Worm (Caenorhabditis elegans): ENCODE results near the gene sqv-7.

ce11 chrII:6965573-6965972 is 46.9 kb downstream of the sqv-7 start, which contains the start of gene tra-2:
- TF ChIP-seq pha-4 (tag; optimal IDR thresholded peaks at IDR 0.05) (no peak), unc-55 (GFP tag; optimal IDR thresholded peaks at IDR 0.05) (no peak), hlh-13 (GFP tag; optimal IDR thresholded peaks at IDR 0.05) (no peak), tbx-2 (tag; optimal IDR thresholded peaks at IDR 0.05) (no peak), nhr-11 (tag; optimal IDR thresholded peaks at IDR 0.05) (no peak), odd-2 (tag; optimal IDR thresholded peaks at IDR 0.05) (no peak), ref-2 (tag; optimal IDR thresholded peaks at IDR 0.05) (no peak), pqm-1 (tag; optimal IDR thresholded peaks at IDR 0.05) (no peak), T23F11.4 (GFP tag; optimal IDR thresholded peaks at IDR 0.05) (no peak), ceh-14 (tag; optimal IDR thresholded peaks at IDR 0.05) (no peak), ceh-48 (tag; optimal IDR thresholded peaks at IDR 0.05) (no peak), dve-1 (tag; optimal IDR thresholded peaks at IDR 0.05) (no peak), unc-3 (GFP tag; conservative IDR thresholded peaks at IDR 0.05) (no peak), unc-3 (tag; optimal IDR thresholded peaks at IDR 0.05) (no peak), ama-1 (optimal IDR thresholded peaks at IDR 0.05) (no peak)
